Worm (Caenorhabditis elegans) whole organism, L4 larva: ENCODE data around the gene C06G1.1.
A peak's percentile ranks its signal among the peaks of the same experiment; 100 is the strongest.

Experiments used
- F37D6.2 ChIP-seq: sonication (generic microtip); optimal IDR thresholded peaks from 2 replicates; lab custom pipeline; 2016; ENCODE audit warnings: mild to moderate bottlenecking, missing genetic modification characterization, missing compliant biosample characterization
- F44E2.7 ChIP-seq: fragments of 200-800 bp; sonication (Bioruptor generic); IDR thresholded peaks from 2 replicates; pipeline ENCODE4 v2.1.2; 2022; ENCODE audit warnings: missing genetic modification characterization, missing compliant biosample characterization
- T26A8.4 ChIP-seq: fragments of 200-800 bp; sonication (Bioruptor generic); IDR thresholded peaks from 2 replicates; pipeline ENCODE4 v1.3.6; 2022; ENCODE audit warnings: missing genetic modification characterization, missing compliant biosample characterization
- Y48G9A.11 ChIP-seq: fragments of 200-800 bp; sonication (Bioruptor generic); IDR thresholded peaks from 2 replicates; pipeline ENCODE4 v1.3.6; 2022; ENCODE audit warnings: missing genetic modification reagents, missing genetic modification characterization, missing compliant biosample characterization
- Y5F2A.4 ChIP-seq: fragments of 200-800 bp; sonication (Bioruptor generic); optimal IDR thresholded peaks from 2 replicates; lab custom pipeline; 2018; ENCODE audit warnings: mild to moderate bottlenecking, missing genetic modification characterization, missing compliant biosample characterization
- Y75B8A.6 ChIP-seq: fragments of 200-800 bp; sonication (Bioruptor generic); IDR thresholded peaks from 2 replicates; pipeline ENCODE4 v1.3.6; 2022; ENCODE audit warnings: missing genetic modification reagents, missing genetic modification characterization, missing compliant biosample characterization
- ZK546.5 ChIP-seq, 2 experiments: sonication (generic microtip); optimal IDR thresholded peaks; 2 replicates each; lab custom pipeline; 2017; ENCODE audit warnings: missing biosample characterization in 2 of 2, missing genetic modification characterization in 2 of 2
- aly-2 ChIP-seq: sonication (generic microtip); optimal IDR thresholded peaks from 2 replicates; lab custom pipeline; 2018; ENCODE audit warnings: missing biosample characterization, missing genetic modification characterization
- ceh-20 ChIP-seq: fragments of 200-800 bp; sonication (Bioruptor generic); IDR thresholded peaks from 2 replicates; pipeline ENCODE4 v1.3.6; 2022; ENCODE audit warnings: missing genetic modification reagents, missing genetic modification characterization, missing compliant biosample characterization
- ceh-32 ChIP-seq: sonication (generic microtip); optimal IDR thresholded peaks from 2 replicates; lab custom pipeline; 2016; ENCODE audit warnings: mild to moderate bottlenecking, missing genetic modification characterization, missing compliant biosample characterization; ENCODE audit not compliant: poor library complexity
- ceh-44 ChIP-seq: fragments of 200-800 bp; sonication (Bioruptor generic); IDR thresholded peaks from 2 replicates; pipeline ENCODE4 v1.3.6; 2022; ENCODE audit warnings: missing genetic modification reagents, missing genetic modification characterization, missing compliant biosample characterization
- ceh-82 ChIP-seq: sonication (generic microtip); optimal IDR thresholded peaks from 2 replicates; lab custom pipeline; 2017; ENCODE audit warnings: missing biosample characterization, missing genetic modification characterization
- cey-2 ChIP-seq: sonication (generic microtip); optimal IDR thresholded peaks from 3 replicates; lab custom pipeline; 2017; ENCODE audit warnings: missing genetic modification characterization, mild to moderate bottlenecking, missing compliant biosample characterization, antibody characterized with exemption, borderline replicate concordance; ENCODE audit not compliant: insufficient read depth
- daf-12 ChIP-seq: fragments of 150-350 bp; optimal IDR thresholded peaks from 2 replicates; lab custom pipeline; 2014; ENCODE audit warnings: missing biosample characterization, missing genetic modification reagents, missing genetic modification characterization
- daf-16 ChIP-seq, 3 experiments: sonication (generic microtip); optimal IDR thresholded peaks; 2 replicates each; lab custom pipeline; 2016 to 2017; ENCODE audit warnings: missing genetic modification characterization in 3 of 3, missing genetic modification reagents in 3 of 3, mild to moderate bottlenecking in 2 of 3, missing compliant biosample characterization in 2 of 3, missing biosample characterization in 1 of 3, moderate library complexity in 1 of 3
- daf-19 ChIP-seq: fragments of 200-800 bp; sonication (Bioruptor generic); conservative IDR thresholded peaks from 2 replicates; pipeline ENCODE4 v1.3.6; 2022; ENCODE audit warnings: missing genetic modification characterization, missing compliant biosample characterization
- dmd-6 ChIP-seq: fragments of 200-800 bp; sonication (Bioruptor generic); IDR thresholded peaks from 2 replicates; pipeline ENCODE4 v1.3.6; 2022; ENCODE audit warnings: missing genetic modification reagents, missing genetic modification characterization, missing compliant biosample characterization
- dmd-8 ChIP-seq: fragments of 200-800 bp; sonication (Bioruptor generic); IDR thresholded peaks from 2 replicates; pipeline ENCODE4 v1.3.6; 2022; ENCODE audit warnings: missing genetic modification characterization, missing compliant biosample characterization
- dmd-9 ChIP-seq: fragments of 200-800 bp; sonication (Bioruptor generic); IDR thresholded peaks from 2 replicates; pipeline ENCODE4 v1.3.6; 2022; ENCODE audit warnings: missing genetic modification reagents, missing genetic modification characterization, missing compliant biosample characterization
- dpl-1 ChIP-seq: fragments of 150-350 bp; optimal IDR thresholded peaks from 2 replicates; lab custom pipeline; 2014; ENCODE audit warnings: missing biosample characterization, missing genetic modification reagents, missing genetic modification characterization
- hlh-11 ChIP-seq: fragments of 200-800 bp; sonication (Bioruptor generic); optimal IDR thresholded peaks from 2 replicates; lab custom pipeline; 2018; ENCODE audit warnings: mild to moderate bottlenecking, missing genetic modification characterization, missing compliant biosample characterization
- hlh-30 ChIP-seq: sonication (generic microtip); optimal IDR thresholded peaks from 2 replicates; lab custom pipeline; 2017; ENCODE audit warnings: antibody characterized with exemption, mild to moderate bottlenecking, missing genetic modification characterization, missing compliant biosample characterization; ENCODE audit not compliant: insufficient read depth
- lin-1 ChIP-seq: fragments of 200-800 bp; sonication (Bioruptor generic); IDR thresholded peaks from 2 replicates; pipeline ENCODE4 v1.3.6; 2022; ENCODE audit warnings: missing genetic modification reagents, missing genetic modification characterization, missing compliant biosample characterization
- lin-38 ChIP-seq: fragments of 200-800 bp; sonication (Bioruptor generic); IDR thresholded peaks from 2 replicates; pipeline ENCODE4 v1.3.6; 2022; ENCODE audit warnings: missing genetic modification reagents, missing genetic modification characterization, missing compliant biosample characterization
- lin-39 ChIP-seq: fragments of 150-350 bp; optimal IDR thresholded peaks from 2 replicates; lab custom pipeline; 2014; ENCODE audit warnings: missing biosample characterization, missing genetic modification reagents, missing genetic modification characterization
- mdt-29 ChIP-seq: fragments of 200-800 bp; sonication (Bioruptor generic); IDR thresholded peaks from 2 replicates; pipeline ENCODE4 v1.3.6; 2022; ENCODE audit warnings: missing genetic modification reagents, missing genetic modification characterization, missing compliant biosample characterization
- mep-1 ChIP-seq: fragments of 150-350 bp; sonication (generic microtip); optimal IDR thresholded peaks from 3 replicates; lab custom pipeline; 2014; ENCODE audit warnings: missing biosample characterization, missing genetic modification characterization
- mxl-2 ChIP-seq: fragments of 200-800 bp; sonication (Bioruptor generic); conservative IDR thresholded peaks from 2 replicates; pipeline ENCODE4 v1.3.6; 2022; ENCODE audit warnings: missing genetic modification reagents, missing genetic modification characterization, missing compliant biosample characterization
- nhr-102 ChIP-seq: sonication (generic microtip); optimal IDR thresholded peaks from 2 replicates; lab custom pipeline; 2016; ENCODE audit warnings: mild to moderate bottlenecking, missing genetic modification characterization, moderate library complexity, missing compliant biosample characterization
- nhr-11 ChIP-seq: fragments of 150-350 bp; optimal IDR thresholded peaks from 2 replicates; lab custom pipeline; 2014; ENCODE audit warnings: missing biosample characterization, missing genetic modification characterization
- nhr-237 ChIP-seq: sonication (generic microtip); optimal IDR thresholded peaks from 2 replicates; lab custom pipeline; 2017; ENCODE audit warnings: missing biosample characterization, missing genetic modification characterization
- nhr-41 ChIP-seq: fragments of 200-800 bp; sonication (Bioruptor generic); IDR thresholded peaks from 2 replicates; pipeline ENCODE4 v1.3.6; 2022; ENCODE audit warnings: missing genetic modification reagents, missing genetic modification characterization, missing compliant biosample characterization
- nhr-42 ChIP-seq: fragments of 200-800 bp; sonication (Bioruptor generic); IDR thresholded peaks from 2 replicates; pipeline ENCODE4 v1.3.6; 2022; ENCODE audit warnings: missing genetic modification characterization, missing compliant biosample characterization
- nhr-6 ChIP-seq: fragments of 150-350 bp; optimal IDR thresholded peaks from 2 replicates; lab custom pipeline; 2014; ENCODE audit warnings: missing biosample characterization, missing genetic modification characterization
- nhr-77 ChIP-seq: fragments of 150-350 bp; optimal IDR thresholded peaks from 2 replicates; lab custom pipeline; 2014; ENCODE audit warnings: missing biosample characterization, missing genetic modification characterization
- pha-4 ChIP-seq, 2 experiments: fragments of 150-350 bp in 1 of 2; fragments of 200-800 bp in 1 of 2; sonication (Bioruptor generic) in 1 of 2; IDR thresholded peaks in 1 of 2; optimal IDR thresholded peaks in 1 of 2; 2 replicates each; pipeline versions ENCODE4 v1.3.6 to Lab custom; 2014 to 2022; ENCODE audit warnings: missing genetic modification characterization in 2 of 2, missing genetic modification reagents in 2 of 2, missing biosample characterization in 1 of 2, missing compliant biosample characterization in 1 of 2
- pqm-1 ChIP-seq: sonication (generic microtip); optimal IDR thresholded peaks from 2 replicates; lab custom pipeline; 2017; ENCODE audit warnings: missing biosample characterization, missing genetic modification characterization
- skn-1 ChIP-seq: fragments of 150-350 bp; optimal IDR thresholded peaks from 2 replicates; lab custom pipeline; 2014; ENCODE audit warnings: missing biosample characterization, missing genetic modification characterization
- snpc-1.2 ChIP-seq: fragments of 200-800 bp; sonication (Bioruptor generic); IDR thresholded peaks from 2 replicates; pipeline ENCODE4 v1.3.6; 2022; ENCODE audit warnings: missing genetic modification reagents, missing genetic modification characterization, missing compliant biosample characterization
- snpc-4 ChIP-seq: fragments of 150-350 bp; optimal IDR thresholded peaks from 2 replicates; lab custom pipeline; 2014; ENCODE audit warnings: missing biosample characterization, missing genetic modification characterization
- spr-1 ChIP-seq: sonication (generic microtip); optimal IDR thresholded peaks from 2 replicates; lab custom pipeline; 2016; ENCODE audit warnings: mild to moderate bottlenecking, missing genetic modification characterization, missing compliant biosample characterization
- tra-1 ChIP-seq: fragments of 200-800 bp; sonication (Bioruptor generic); IDR thresholded peaks from 2 replicates; pipeline ENCODE4 v1.3.6; 2022; ENCODE audit warnings: missing genetic modification reagents, missing genetic modification characterization, missing compliant biosample characterization
- unc-39 ChIP-seq: sonication (generic microtip); optimal IDR thresholded peaks from 2 replicates; lab custom pipeline; 2017; ENCODE audit warnings: missing biosample characterization, missing genetic modification characterization
- zag-1 ChIP-seq: fragments of 150-350 bp; optimal IDR thresholded peaks from 2 replicates; lab custom pipeline; 2014; ENCODE audit warnings: missing biosample characterization, missing genetic modification characterization
- zfp-2 ChIP-seq: sonication (generic microtip); optimal IDR thresholded peaks from 2 replicates; lab custom pipeline; 2016; ENCODE audit warnings: mild to moderate bottlenecking, missing genetic modification characterization, missing compliant biosample characterization
- zfp-3 ChIP-seq: fragments of 200-800 bp; sonication (Bioruptor generic); conservative IDR thresholded peaks from 2 replicates; pipeline ENCODE4 v1.3.6; 2022; ENCODE audit warnings: missing genetic modification reagents, missing genetic modification characterization, missing compliant biosample characterization
- zip-11 ChIP-seq: fragments of 200-800 bp; sonication (Bioruptor generic); IDR thresholded peaks from 2 replicates; pipeline ENCODE4 v1.3.6; 2022; ENCODE audit warnings: missing genetic modification characterization, missing compliant biosample characterization
- zip-2 ChIP-seq: fragments of 150-350 bp; optimal IDR thresholded peaks from 2 replicates; lab custom pipeline; 2014; ENCODE audit warnings: missing biosample characterization, missing genetic modification characterization
- ztf-7 ChIP-seq: fragments of 150-350 bp; optimal IDR thresholded peaks from 2 replicates; lab custom pipeline; 2014; ENCODE audit warnings: missing biosample characterization, missing genetic modification characterization

Gene C06G1.1

ce11 chrX:16612293-16612946 is 20.7 kb upstream of the C06G1.1 start (continued):
- TF ChIP-seq cey-2: peak; percentile 39
- peak; percentile 87 for TF ChIP-seq lin-1
- TF ChIP-seq skn-1 (tag; lab: Kevin White, UChicago): peak; percentile 65
- no peak for TF ChIP-seq ceh-82 (tag; lab: Kevin White, UChicago)
- peak; percentile 86 for TF ChIP-seq F37D6.2 (tag; lab: Kevin White, UChicago)
- 0 out of 2 replicates have a peak, but pooled peaks have one; percentile 58 for TF ChIP-seq zip-11 (GFP tag; lab: Robert Waterston, UW)
- peak; percentile 58 for TF ChIP-seq zfp-2 (tag; lab: Kevin White, UChicago)
- TF ChIP-seq F44E2.7: no peak
- TF ChIP-seq dmd-9 (GFP tag; lab: Robert Waterston, UW): peak; percentile 74
- peak; percentile 36 for TF ChIP-seq pqm-1 (tag; lab: Kevin White, UChicago)
- TF ChIP-seq nhr-6 (tag; lab: Kevin White, UChicago): peak; percentile 92
- TF ChIP-seq ceh-44 (GFP tag; lab: Robert Waterston, UW): no peak
- TF ChIP-seq lin-39 (tag; lab: Kevin White, UChicago): peak; percentile 28
- TF ChIP-seq T26A8.4: peak; percentile 90
- peak; percentile 95 for TF ChIP-seq ceh-20 (GFP tag; lab: Robert Waterston, UW)
- peak; percentile 99 for TF ChIP-seq mep-1 (tag; lab: Kevin White, UChicago)
- TF ChIP-seq ztf-7 (tag; lab: Kevin White, UChicago): peak; percentile 86
- TF ChIP-seq dpl-1: peak; percentile 62
- peak; percentile 46 for TF ChIP-seq zip-2 (tag; lab: Kevin White, UChicago)
- peak; percentile 56 for TF ChIP-seq unc-39 (tag; lab: Kevin White, UChicago)
- TF ChIP-seq nhr-42: peak; percentile 79
- peak; percentile 67 for TF ChIP-seq ceh-32 (tag; lab: Kevin White, UChicago)
- TF ChIP-seq lin-38: peak; percentile 63
- peak; percentile 57 for TF ChIP-seq zag-1 (tag; lab: Kevin White, UChicago)
- TF ChIP-seq Y48G9A.11 (GFP tag; lab: Robert Waterston, UW): no peak
- no peak for TF ChIP-seq daf-19 (GFP tag; lab: Robert Waterston, UW)
- TF ChIP-seq daf-16 (GFP tag; optimal IDR thresholded peaks at IDR 0.05; lab: Kevin White, UChicago): peak; percentile 59 to 86
- TF ChIP-seq daf-16 (tag; optimal IDR thresholded peaks at IDR 0.05; lab: Kevin White, UChicago): peak; percentile 90
- TF ChIP-seq ZK546.5 (tag; optimal IDR thresholded peaks at IDR 0.05; lab: Kevin White, UChicago): peak in 1 of 2 experiments; percentile 34
- TF ChIP-seq mxl-2: 0 out of 2 replicates have a peak, but pooled peaks have one; percentile 14
- TF ChIP-seq nhr-11 (tag; lab: Kevin White, UChicago): peak; percentile 95
- TF ChIP-seq spr-1 (tag; lab: Kevin White, UChicago): peak; percentile 94
- TF ChIP-seq mdt-29: peak; percentile 36; the same call in 1 of the 2 replicates
- TF ChIP-seq hlh-11 (tag; lab: Kevin White, UChicago): peak; percentile 99
- TF ChIP-seq nhr-41 (GFP tag; lab: Robert Waterston, UW): peak; percentile 66; the same call in 1 of the 2 replicates
- TF ChIP-seq aly-2: no peak
- TF ChIP-seq nhr-237: peak; percentile 71
- TF ChIP-seq nhr-77 (tag; lab: Kevin White, UChicago): peak; percentile 31
- peak; percentile 52; the same call in 1 of the 2 replicates for TF ChIP-seq snpc-1.2 (GFP tag; lab: Robert Waterston, UW)
- TF ChIP-seq snpc-4: peak; percentile 20
- TF ChIP-seq nhr-102: peak; percentile 90
- TF ChIP-seq tra-1 (GFP tag; lab: Robert Waterston, UW): peak; percentile 90
- TF ChIP-seq daf-12 (tag; lab: Kevin White, UChicago): no peak
- TF ChIP-seq hlh-30 (tag; lab: Kevin White, UChicago): peak; percentile 98
- TF ChIP-seq dmd-8: 0 out of 2 replicates have a peak, but pooled peaks have one; percentile 38
- peak; percentile 39 for TF ChIP-seq Y5F2A.4 (GFP tag; lab: Kevin White, UChicago)
- TF ChIP-seq Y75B8A.6 (GFP tag; lab: Robert Waterston, UW): 0 out of 2 replicates have a peak, but pooled peaks have one; percentile 19
- peak; percentile 97 for TF ChIP-seq dmd-6 (GFP tag; lab: Robert Waterston, UW)
- peak; percentile 76 for TF ChIP-seq pha-4 (GFP tag; IDR thresholded peaks at IDR 0.05; lab: Robert Waterston, UW)
- peak; percentile 28 for TF ChIP-seq pha-4 (tag; optimal IDR thresholded peaks at IDR 0.05; lab: Kevin White, UChicago)
- TF ChIP-seq zfp-3 (GFP tag; lab: Robert Waterston, UW): peak; percentile 54
